Worm (Caenorhabditis elegans) whole organism, young adult: Measurements from ENCODE around the gene C23H4.8.

Source experiments
- B0336.3 ChIP-seq: fragments of 200-800 bp; sonication (Bioruptor generic); IDR thresholded peaks from 2 replicates; pipeline ENCODE4 v1.3.6; 2022; ENCODE audit warnings: missing genetic modification characterization, missing compliant biosample characterization
- T26A5.8 ChIP-seq: sonication (generic microtip); optimal IDR thresholded peaks from 2 replicates; lab custom pipeline; 2016; ENCODE audit warnings: missing genetic modification characterization, missing compliant biosample characterization
- aptf-3 ChIP-seq: fragments of 200-800 bp; sonication (Bioruptor generic); IDR thresholded peaks from 2 replicates; pipeline ENCODE4 v1.3.6; 2022; ENCODE audit warnings: missing genetic modification characterization, missing compliant biosample characterization
- athp-1 ChIP-seq: sonication (generic microtip); optimal IDR thresholded peaks from 2 replicates; lab custom pipeline; 2017; ENCODE audit warnings: mild to moderate bottlenecking, missing genetic modification characterization, missing compliant biosample characterization
- dpff-1 ChIP-seq: sonication (generic microtip); optimal IDR thresholded peaks from 2 replicates; lab custom pipeline; 2017; ENCODE audit warnings: mild to moderate bottlenecking, missing genetic modification characterization, missing compliant biosample characterization
- lin-35 ChIP-seq, 3 experiments: fragments of 150-350 bp in 2 of 3; sonication (generic microtip) in 1 of 3; optimal IDR thresholded peaks; 2 replicates each; lab custom pipeline; 2014 to 2018; ENCODE audit warnings: missing biosample characterization in 3 of 3, missing genetic modification characterization in 3 of 3, missing genetic modification reagents in 3 of 3
- mel-28 ChIP-seq: sonication (generic microtip); optimal IDR thresholded peaks from 2 replicates; lab custom pipeline; 2016; ENCODE audit warnings: borderline replicate concordance, mild to moderate bottlenecking, missing genetic modification characterization, missing compliant biosample characterization
- nhr-90 ChIP-seq: sonication (generic microtip); optimal IDR thresholded peaks from 2 replicates; lab custom pipeline; 2016; ENCODE audit warnings: missing genotype, mild to moderate bottlenecking, missing genetic modification characterization, missing compliant biosample characterization
- pha-4 ChIP-seq: fragments of 150-350 bp; sonication (generic microtip); optimal IDR thresholded peaks from 2 replicates; lab custom pipeline; 2014; ENCODE audit warnings: missing biosample characterization, missing genetic modification reagents, missing genetic modification characterization
- tlf-1 ChIP-seq: fragments of 200-800 bp; sonication (Bioruptor generic); optimal IDR thresholded peaks from 2 replicates; lab custom pipeline; 2018; ENCODE audit warnings: mild to moderate bottlenecking, missing genetic modification characterization, missing compliant biosample characterization

DNA sequence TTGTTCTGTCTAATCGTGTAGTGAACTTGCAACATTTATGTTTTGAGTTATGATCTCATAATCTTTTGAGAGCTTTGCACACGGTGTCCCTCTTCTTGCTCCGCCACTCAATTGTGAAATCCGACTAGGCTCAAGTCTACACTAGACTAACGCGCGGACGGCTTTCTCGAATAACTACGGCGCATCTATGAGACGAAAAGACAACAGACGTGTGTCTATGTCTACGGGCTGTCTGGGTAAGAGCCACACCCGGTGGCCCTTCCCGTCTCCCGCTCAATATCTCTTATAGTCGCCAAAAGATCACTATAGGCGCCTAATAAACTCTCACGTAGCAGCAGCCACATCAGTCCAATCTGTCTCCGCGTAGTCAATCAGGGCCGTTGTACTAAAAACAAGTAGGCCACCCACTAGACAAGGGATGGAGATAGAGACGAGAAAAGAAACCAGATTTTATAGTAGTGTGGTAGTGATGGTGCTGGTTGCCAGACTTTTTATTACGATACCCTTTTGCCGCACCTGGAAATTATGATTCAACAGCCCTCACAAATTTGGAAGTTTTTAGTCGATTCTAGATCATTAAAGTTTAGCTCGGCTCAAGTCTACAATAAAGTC lies 41.3 kb upstream of the C23H4.8 start:
- TF ChIP-seq aptf-3 (GFP tag; lab: Robert Waterston, UW) (no peak), T26A5.8 (tag; lab: Kevin White, UChicago) (no peak), dpff-1 (tag; lab: Kevin White, UChicago) (no peak), pha-4 (no peak), nhr-90 (no peak), tlf-1 (no peak), lin-35 (GFP tag; optimal IDR thresholded peaks at IDR 0.05; lab: Kevin White, UChicago) (no peak), B0336.3 (no peak), athp-1 (tag; lab: Kevin White, UChicago) (no peak), mel-28 (tag; lab: Kevin White, UChicago) (no peak)
